Worm (Caenorhabditis elegans): ENCODE measurements around the gene C25G6.1.

The C25G6.1 gene

DNA sequence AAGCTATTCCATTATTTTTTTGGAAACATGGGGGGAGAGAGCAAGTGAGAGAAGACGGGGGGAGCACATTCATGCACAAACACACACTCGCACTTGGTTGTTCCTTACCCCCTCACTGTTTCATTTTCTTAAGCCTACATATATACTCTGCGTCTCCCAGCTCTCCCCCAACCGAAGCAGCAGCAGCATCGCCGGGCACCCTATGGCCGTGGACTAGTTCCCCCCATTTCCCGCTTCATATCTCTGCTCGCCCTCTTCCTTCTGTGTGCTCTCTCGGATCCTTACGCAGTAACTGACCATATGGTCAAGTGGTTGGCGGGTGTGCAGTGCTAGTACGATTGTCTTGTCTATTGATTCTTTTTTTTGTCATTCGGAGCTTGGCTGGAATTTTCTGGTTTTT lies 31.6 kb downstream of the C25G6.1 start (continued):
- TF ChIP-seq R02D3.7 (tag; optimal IDR thresholded peaks at IDR 0.05) (peak; percentile 25), nhr-237 (tag; optimal IDR thresholded peaks at IDR 0.05) (no peak), ceh-28 (tag; optimal IDR thresholded peaks at IDR 0.05) (peak; percentile 33), nhr-25 (tag; optimal IDR thresholded peaks at IDR 0.05) (no peak), mml-1 (tag; optimal IDR thresholded peaks at IDR 0.05) (no peak), eor-1 (tag; optimal IDR thresholded peaks at IDR 0.05) (no peak), zag-1 (tag; optimal IDR thresholded peaks at IDR 0.05) (no peak), pha-4 (tag; optimal IDR thresholded peaks at IDR 0.05) (peak; percentile 88), aly-2 (tag; optimal IDR thresholded peaks at IDR 0.05) (no peak), egl-27 (tag; optimal IDR thresholded peaks at IDR 0.05) (peak; percentile 67), nhr-23 (tag; optimal IDR thresholded peaks at IDR 0.05) (no peak), nhr-28 (tag; optimal IDR thresholded peaks at IDR 0.05) (no peak), ama-1 (optimal IDR thresholded peaks at IDR 0.05) (no peak)

DNA sequence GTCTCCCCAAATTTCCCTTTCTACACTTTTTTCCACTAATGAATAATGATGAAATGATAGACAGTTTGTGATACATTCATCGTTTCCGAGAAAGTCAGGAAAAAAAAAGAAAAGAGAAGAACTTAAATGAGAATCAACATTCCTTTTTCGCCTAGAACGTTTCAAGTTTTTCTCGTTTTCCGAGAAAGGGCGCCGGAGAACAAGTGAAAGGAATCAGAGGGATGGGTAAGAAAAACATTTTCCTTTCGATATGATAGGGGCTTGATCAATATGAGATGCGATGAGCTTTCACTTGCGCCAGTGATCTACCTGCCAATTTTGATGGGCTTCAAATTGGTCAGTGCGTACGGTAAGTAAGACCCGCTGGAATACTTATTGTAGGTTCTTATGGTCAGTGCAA lies 38.7 kb downstream of the C25G6.1 start:
- TF ChIP-seq nfya-1 (tag; optimal IDR thresholded peaks at IDR 0.05; ENCODE audit: insufficient read depth): no peak
- TF ChIP-seq nhr-43 (tag; optimal IDR thresholded peaks at IDR 0.05; ENCODE audit: poor library complexity, severe bottlenecking): peak; percentile 18

DNA sequence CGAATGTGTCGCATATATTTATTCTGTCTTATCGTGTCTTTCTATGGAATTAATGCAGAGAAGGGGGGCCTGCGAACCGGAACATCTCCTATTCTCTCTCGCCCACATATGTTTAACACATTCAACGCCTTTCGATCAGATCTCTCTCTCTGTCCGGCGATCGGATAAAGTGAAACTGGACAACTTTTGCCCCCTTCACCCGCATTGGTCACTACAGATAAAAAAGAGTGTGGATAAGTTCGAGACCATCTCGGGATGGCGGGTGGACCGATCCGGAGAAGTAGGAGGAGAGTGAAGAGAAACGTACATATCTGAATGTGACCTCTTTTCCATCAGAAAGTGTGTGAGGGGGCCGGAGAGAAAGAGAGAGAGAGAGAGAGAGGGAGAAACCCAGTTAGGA lies 40.4 kb downstream of the C25G6.1 start, which contains the start of gene H42K12.3:
Gene H42K12.3 (plus strand): TSS at position 308 of the 400 bp plus-strand sequence.
- TF ChIP-seq ztf-11 (tag; optimal IDR thresholded peaks at IDR 0.05) (no peak), sea-2 (GFP tag; optimal IDR thresholded peaks at IDR 0.05) (no peak), fkh-2 (tag; optimal IDR thresholded peaks at IDR 0.05) (no peak), ceh-9 (tag; optimal IDR thresholded peaks at IDR 0.05) (no peak), nhr-77 (tag; optimal IDR thresholded peaks at IDR 0.05) (no peak), hmg-11 (tag; optimal IDR thresholded peaks at IDR 0.05) (no peak), jun-1 (tag; optimal IDR thresholded peaks at IDR 0.05) (no peak), ceh-28 (tag; optimal IDR thresholded peaks at IDR 0.05) (no peak), nhr-43 (tag; optimal IDR thresholded peaks at IDR 0.05; ENCODE audit: poor library complexity, severe bottlenecking) (peak; percentile 39), elt-1 (tag; optimal IDR thresholded peaks at IDR 0.05) (no peak), fkh-10 (GFP tag; optimal IDR thresholded peaks at IDR 0.05) (no peak), elt-3 (tag; optimal IDR thresholded peaks at IDR 0.05) (no peak), egl-27 (tag; optimal IDR thresholded peaks at IDR 0.05) (no peak), snpc-4 (tag; optimal IDR thresholded peaks at IDR 0.05) (no peak), nhr-28 (tag; optimal IDR thresholded peaks at IDR 0.05) (no peak), nhr-23 (tag; optimal IDR thresholded peaks at IDR 0.05) (peak; percentile 56)

- TF ChIP-seq ztf-4 (tag; optimal IDR thresholded peaks at IDR 0.05) (no peak), mdl-1 (tag; optimal IDR thresholded peaks at IDR 0.05) (no peak), fos-1 (tag; optimal IDR thresholded peaks at IDR 0.05) (no peak), pqm-1 (tag; optimal IDR thresholded peaks at IDR 0.05) (peak; percentile 13), elt-2 (tag; optimal IDR thresholded peaks at IDR 0.05) (peak; percentile 24), nhr-67 (tag; optimal IDR thresholded peaks at IDR 0.05) (no peak)
Observed at ce11 chrX:1311577-1311976, 40.9 kb downstream of the C25G6.1 start.

ce11 chrX:1319708-1320107 lies 49.0 kb downstream of the C25G6.1 start:
- TF ChIP-seq ztf-4 (tag; optimal IDR thresholded peaks at IDR 0.05) (no peak), unc-62 (GFP tag; optimal IDR thresholded peaks at IDR 0.05) (no peak), nhr-76 (tag; optimal IDR thresholded peaks at IDR 0.05) (no peak), egl-5 (tag; optimal IDR thresholded peaks at IDR 0.05) (peak; percentile 76), ceh-28 (tag; optimal IDR thresholded peaks at IDR 0.05) (peak; percentile 66), nhr-12 (tag; optimal IDR thresholded peaks at IDR 0.05) (no peak), zag-1 (tag; optimal IDR thresholded peaks at IDR 0.05) (no peak), fkh-10 (GFP tag; optimal IDR thresholded peaks at IDR 0.05) (no peak), lin-39 (tag; optimal IDR thresholded peaks at IDR 0.05) (peak; percentile 73), daf-12 (tag; optimal IDR thresholded peaks at IDR 0.05) (no peak), ceh-82 (tag; optimal IDR thresholded peaks at IDR 0.05) (peak; percentile 1), elt-3 (tag; optimal IDR thresholded peaks at IDR 0.05) (no peak), nhr-237 (tag; optimal IDR thresholded peaks at IDR 0.05) (no peak), lin-15B (tag; optimal IDR thresholded peaks at IDR 0.05) (no peak), lsy-12 (tag; optimal IDR thresholded peaks at IDR 0.05) (peak; percentile 19), nhr-67 (tag; optimal IDR thresholded peaks at IDR 0.05) (no peak), fos-1 (tag; optimal IDR thresholded peaks at IDR 0.05) (no peak), unc-39 (tag; optimal IDR thresholded peaks at IDR 0.05) (no peak), sea-2 (GFP tag; optimal IDR thresholded peaks at IDR 0.05) (no peak), snpc-4 (tag; optimal IDR thresholded peaks at IDR 0.05) (peak; percentile 27), pha-4 (tag; optimal IDR thresholded peaks at IDR 0.05) (peak; percentile 70), mml-1 (tag; optimal IDR thresholded peaks at IDR 0.05) (no peak), nhr-11 (tag; optimal IDR thresholded peaks at IDR 0.05) (no peak), aly-2 (tag; optimal IDR thresholded peaks at IDR 0.05) (no peak), mdl-1 (tag; optimal IDR thresholded peaks at IDR 0.05) (peak; percentile 58), nhr-77 (tag; optimal IDR thresholded peaks at IDR 0.05) (no peak), nhr-25 (tag; optimal IDR thresholded peaks at IDR 0.05) (no peak), R02D3.7 (tag; optimal IDR thresholded peaks at IDR 0.05) (no peak), pqm-1 (tag; optimal IDR thresholded peaks at IDR 0.05) (peak; percentile 30), egl-27 (tag; optimal IDR thresholded peaks at IDR 0.05) (no peak), nhr-43 (tag; optimal IDR thresholded peaks at IDR 0.05; ENCODE audit: poor library complexity, severe bottlenecking) (no peak), ztf-11 (tag; optimal IDR thresholded peaks at IDR 0.05) (no peak), nhr-28 (tag; optimal IDR thresholded peaks at IDR 0.05) (no peak), ama-1 (optimal IDR thresholded peaks at IDR 0.05) (no peak)

Data from whole organism, L3 larva.